Worm (Caenorhabditis elegans) whole organism, L4/young adult: ENCODE data around the gene srg-32.

Experiments used
- W03F9.2 ChIP-seq: fragments of 150-350 bp; optimal IDR thresholded peaks from 2 replicates; lab custom pipeline; 2014; ENCODE audit warnings: missing biosample characterization, missing genetic modification characterization
- dao-5 ChIP-seq: sonication (generic microtip); optimal IDR thresholded peaks from 2 replicates; lab custom pipeline; 2016; ENCODE audit warnings: missing genotype, missing genetic modification characterization, moderate library complexity, missing compliant biosample characterization
- him-1 ChIP-seq: sonication (generic microtip); optimal IDR thresholded peaks from 2 replicates; lab custom pipeline; 2016; ENCODE audit warnings: missing genotype, missing genetic modification reagents, missing genetic modification characterization, missing compliant biosample characterization

ce11 chrV:10555239-10555638, 33.4 kb downstream of the srg-32 start, which contains the start of gene F32G8.3:
- no peak for TF ChIP-seq him-1 (tag; lab: Kevin White, UChicago)
- TF ChIP-seq dao-5 (tag; lab: Kevin White, UChicago) = no peak
- TF ChIP-seq W03F9.2 (tag; lab: Kevin White, UChicago) = no peak
